Fruit fly (Drosophila melanogaster) whole organism, wandering third instar larva: ENCODE data around the gene CG31705.

ENCODE experiments used
- Abd-B ChIP-seq: fragments of >200 bp; optimal IDR thresholded peaks from 2 replicates; lab custom pipeline; 2017; ENCODE audit warnings: missing biosample characterization, missing genetic modification characterization
- CG9705 ChIP-seq: fragments of 200-800 bp; sonication (Bioruptor generic); optimal IDR thresholded peaks from 2 replicates; lab custom pipeline; 2018; ENCODE audit warnings: missing biosample characterization, mild to moderate bottlenecking, missing genetic modification characterization
- CrebA ChIP-seq: fragments of 200-800 bp; sonication (Bioruptor generic); optimal IDR thresholded peaks from 2 replicates; lab custom pipeline; 2016; ENCODE audit warnings: missing biosample characterization, mild to moderate bottlenecking, missing genetic modification characterization, borderline replicate concordance
- Dfd ChIP-seq: fragments of >200 bp; optimal IDR thresholded peaks from 2 replicates; lab custom pipeline; 2017; ENCODE audit warnings: missing biosample characterization, missing genetic modification characterization
- Dif ChIP-seq: fragments of 200-275, 200-300 bp; sonication (Bioruptor generic); optimal IDR thresholded peaks from 2 replicates; lab custom pipeline; 2018; ENCODE audit warnings: missing biosample characterization, missing genetic modification characterization; ENCODE audit not compliant: partially characterized antibody
- GATAd ChIP-seq: sonication (Bioruptor generic); optimal IDR thresholded peaks from 2 replicates; lab custom pipeline; 2016; ENCODE audit warnings: missing biosample characterization, missing genetic modification characterization
- HLH106 ChIP-seq: fragments of 200-800 bp; optimal IDR thresholded peaks from 3 replicates; lab custom pipeline; 2019; ENCODE audit warnings: missing biosample characterization, mild to moderate bottlenecking, missing genetic modification characterization, moderate library complexity
- Hr78 ChIP-seq: fragments of >200 bp; optimal IDR thresholded peaks from 2 replicates; lab custom pipeline; 2017; ENCODE audit warnings: missing biosample characterization, missing genetic modification characterization
- Hr83 ChIP-seq: fragments of 200-300 bp; sonication (Bioruptor generic); optimal IDR thresholded peaks from 2 replicates; lab custom pipeline; 2016; ENCODE audit warnings: missing biosample characterization, mild to moderate bottlenecking, missing genetic modification characterization, moderate library complexity; ENCODE audit not compliant: poor library complexity, severe bottlenecking
- Jra ChIP-seq: sonication (Bioruptor generic); optimal IDR thresholded peaks from 2 replicates; lab custom pipeline; 2016; ENCODE audit warnings: missing biosample characterization, missing genetic modification characterization
- Myc ChIP-seq: fragments of >200 bp; optimal IDR thresholded peaks from 2 replicates; lab custom pipeline; 2017
- N ChIP-seq: fragments of >200 bp; optimal IDR thresholded peaks from 2 replicates; lab custom pipeline; 2018; ENCODE audit warnings: missing biosample characterization, missing external identifiers, missing genetic modification characterization
- OdsH ChIP-seq: fragments of 200-800 bp; sonication (Bioruptor generic); optimal IDR thresholded peaks from 2 replicates; lab custom pipeline; 2016; ENCODE audit warnings: missing biosample characterization, mild to moderate bottlenecking, missing genetic modification characterization
- Sp1 ChIP-seq: fragments of 200-800 bp; sonication (Bioruptor generic); optimal IDR thresholded peaks from 3 replicates; lab custom pipeline; 2019; ENCODE audit warnings: missing biosample characterization, mild to moderate bottlenecking, missing genetic modification characterization, moderate library complexity
- Vsx2 ChIP-seq: fragments of 200-300, 225-300 bp; sonication (Bioruptor generic); optimal IDR thresholded peaks from 2 replicates; lab custom pipeline; 2018; ENCODE audit warnings: missing biosample characterization, missing genetic modification characterization; ENCODE audit not compliant: partially characterized antibody
- br ChIP-seq: fragments of 200-800 bp; sonication (Bioruptor generic); optimal IDR thresholded peaks from 2 replicates; lab custom pipeline; 2016; ENCODE audit warnings: missing biosample characterization, missing genetic modification characterization
- brk ChIP-seq: fragments of 200-800 bp; sonication (Bioruptor generic); optimal IDR thresholded peaks from 2 replicates; lab custom pipeline; 2016; ENCODE audit warnings: missing biosample characterization, mild to moderate bottlenecking, missing genetic modification characterization
- dmrt93B ChIP-seq: fragments of 200-800 bp; sonication (Bioruptor generic); optimal IDR thresholded peaks from 2 replicates; lab custom pipeline; 2018; ENCODE audit warnings: missing biosample characterization, mild to moderate bottlenecking, missing genetic modification characterization
- dsf ChIP-seq: sonication (Bioruptor generic); optimal IDR thresholded peaks from 2 replicates; lab custom pipeline; 2016; ENCODE audit warnings: missing biosample characterization, missing genetic modification characterization, borderline replicate concordance
- ey ChIP-seq: fragments of 200-800 bp; sonication (Bioruptor generic); optimal IDR thresholded peaks from 2 replicates; lab custom pipeline; 2016; ENCODE audit warnings: missing biosample characterization, missing genetic modification characterization
- foxo ChIP-seq, 2 experiments: fragments of 200-800 bp; sonication (Bioruptor generic); optimal IDR thresholded peaks; 2 replicates in 1 of 2; 3 replicates in 1 of 2; lab custom pipeline; 2016 to 2017; ENCODE audit warnings: missing biosample characterization in 2 of 2, missing genetic modification characterization in 2 of 2
- fru ChIP-seq: fragments of 200-800 bp; sonication (Bioruptor generic); optimal IDR thresholded peaks from 3 replicates; lab custom pipeline; 2016; ENCODE audit warnings: missing biosample characterization, mild to moderate bottlenecking, missing genetic modification characterization
- jim ChIP-seq: fragments of 175-275, 200-325 bp; sonication (Bioruptor generic); optimal IDR thresholded peaks from 2 replicates; lab custom pipeline; 2016; ENCODE audit warnings: missing biosample characterization, mild to moderate bottlenecking, missing genetic modification characterization
- lola ChIP-seq: fragments of >200 bp; optimal IDR thresholded peaks from 2 replicates; lab custom pipeline; 2017; ENCODE audit warnings: missing biosample characterization, missing genetic modification characterization
- psq ChIP-seq: fragments of 200-800 bp; sonication (Bioruptor generic); optimal IDR thresholded peaks from 3 replicates; lab custom pipeline; 2017; ENCODE audit warnings: missing biosample characterization, mild to moderate bottlenecking, missing genetic modification characterization, moderate library complexity
- sv ChIP-seq: fragments of 200-800 bp; sonication (Bioruptor generic); optimal IDR thresholded peaks from 3 replicates; lab custom pipeline; 2016; ENCODE audit warnings: missing biosample characterization, missing genetic modification characterization
- tai ChIP-seq: sonication (Bioruptor generic); optimal IDR thresholded peaks from 2 replicates; lab custom pipeline; 2016; ENCODE audit warnings: missing biosample characterization, missing genetic modification characterization
- woc ChIP-seq: sonication (Bioruptor generic); optimal IDR thresholded peaks from 2 replicates; lab custom pipeline; 2016; ENCODE audit warnings: missing biosample characterization, mild to moderate bottlenecking, missing genetic modification characterization

Gene CG31705

dm6 chr2L:11531520-11531919, 3.5 kb upstream of the CG31705 start, which contains the start of gene CG34162:
Gene CG34162 (plus strand): TSS chr2L:11531820.
- no peak for TF ChIP-seq Dfd (GFP tag; lab: Kevin White, UChicago)
- TF ChIP-seq Myc, result no peak
- no peak for TF ChIP-seq tai (GFP tag; lab: Kevin White, UChicago)
- TF ChIP-seq foxo (GFP tag; optimal IDR thresholded peaks at IDR 0.05; lab: Kevin White, UChicago), result no peak
- no peak for TF ChIP-seq ey (GFP tag; lab: Kevin White, UChicago)
- TF ChIP-seq N (GFP tag; lab: Kevin White, UChicago), result no peak
- no peak for TF ChIP-seq Abd-B
- TF ChIP-seq GATAd, result no peak
- TF ChIP-seq Vsx2, result no peak
- TF ChIP-seq fru (GFP tag; lab: Kevin White, UChicago), result no peak
- no peak for TF ChIP-seq sv (GFP tag; lab: Kevin White, UChicago)
- TF ChIP-seq CrebA (GFP tag; lab: Kevin White, UChicago), result no peak
- TF ChIP-seq CG9705 (GFP tag; lab: Kevin White, UChicago), result no peak
- no peak for TF ChIP-seq OdsH (GFP tag; lab: Kevin White, UChicago)
- no peak for TF ChIP-seq brk (GFP tag; lab: Kevin White, UChicago)
- TF ChIP-seq, all 38 proteins: peak for 0

DNA sequence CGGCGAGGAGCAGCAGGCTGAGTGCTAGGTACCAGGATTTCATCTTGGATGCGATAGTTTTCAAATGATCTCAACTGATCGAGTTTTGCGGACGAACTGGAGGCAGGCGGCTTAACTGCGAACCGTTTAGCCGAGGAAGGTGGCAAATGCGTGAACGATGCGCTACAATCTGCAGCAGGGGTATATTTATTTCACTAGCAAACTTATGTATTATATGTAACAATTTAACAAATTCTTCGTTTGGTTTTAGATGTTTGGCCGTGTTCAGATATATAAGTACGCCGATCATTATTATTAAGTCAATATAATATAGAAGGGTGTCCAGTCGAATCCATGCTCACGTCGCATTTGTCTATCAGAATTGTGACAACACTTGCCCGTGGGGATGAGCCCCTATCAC, 2.9 kb upstream of the CG31705 start, which contains the start of gene CG31706:
CG31706 (minus strand) TSS at position 101 of the 400 bp plus-strand sequence.
- TF ChIP-seq Hr83 (GFP tag; lab: Kevin White, UChicago) (no peak), psq (no peak), fru (GFP tag; lab: Kevin White, UChicago) (no peak), Dif (no peak), dmrt93B (GFP tag; lab: Kevin White, UChicago) (no peak), CrebA (GFP tag; lab: Kevin White, UChicago) (no peak), Vsx2 (no peak), Abd-B (no peak)

dm6 chr2L:11522676-11523075, 5.3 kb downstream of the CG31705 start, which contains the start of gene CG43153:
Gene CG43153 (minus strand): TSS chr2L:11522776.
- TF ChIP-seq Vsx2 (no peak), dsf (no peak), ey (GFP tag; lab: Kevin White, UChicago) (no peak), HLH106 (tag; lab: Kevin White, UChicago) (no peak), foxo (GFP tag; optimal IDR thresholded peaks at IDR 0.05; lab: Kevin White, UChicago) (no peak), Myc (no peak), tai (GFP tag; lab: Kevin White, UChicago) (no peak), lola (no peak), Hr83 (GFP tag; lab: Kevin White, UChicago) (no peak), Hr78 (no peak)

DNA sequence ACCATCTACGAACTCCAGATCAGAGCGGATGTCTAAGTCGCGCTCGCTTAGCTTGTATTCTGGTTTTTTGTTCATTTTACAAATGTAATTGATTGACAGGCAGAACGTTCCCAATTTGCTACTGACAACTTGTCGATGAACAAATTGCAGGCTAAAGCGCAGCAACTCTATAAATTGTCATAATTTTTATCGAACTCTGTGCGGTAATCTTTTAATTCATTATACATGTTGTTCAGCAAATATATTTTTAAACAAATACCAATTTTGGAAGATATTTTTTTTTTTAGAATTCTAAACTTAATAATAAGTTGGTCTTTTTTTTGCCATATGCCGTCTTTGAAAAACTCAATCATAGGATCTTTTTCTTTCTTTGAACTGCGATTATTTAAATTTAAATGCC, 6.8 kb downstream of the CG31705 start, which contains the start of gene CG14930:
CG14930 (minus strand) TSS at position 101 of the 400 bp plus-strand sequence.
- TF ChIP-seq N (GFP tag; lab: Kevin White, UChicago) (no peak), ey (GFP tag; lab: Kevin White, UChicago) (no peak), jim (GFP tag; lab: Kevin White, UChicago) (no peak), Abd-B (no peak), lola (no peak), Hr78 (no peak)
- TF ChIP-seq, all 38 proteins: peak for 0

DNA sequence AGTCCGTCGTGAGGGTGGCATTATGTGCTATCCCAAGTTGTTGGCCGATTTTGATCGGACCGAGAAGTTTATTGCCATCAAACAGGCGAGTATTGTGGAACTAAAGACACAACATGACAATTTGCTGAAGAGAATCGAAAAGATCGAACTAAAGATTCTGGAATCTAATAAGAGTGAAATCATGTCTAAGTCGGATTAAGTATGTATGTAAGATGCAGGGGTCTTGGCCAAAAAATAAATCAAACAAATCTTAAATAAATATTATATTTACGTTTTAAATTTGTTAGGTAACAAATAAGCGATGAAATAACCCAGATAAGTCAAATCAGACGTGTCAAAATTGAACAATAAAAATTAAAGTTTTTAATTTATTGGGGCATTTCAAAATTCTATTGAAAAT, 8.5 kb downstream of the CG31705 start, which contains the start of gene CG14929:
CG14929 (plus strand) TSS at position 301 of the 400 bp plus-strand sequence.
- TF ChIP-seq br (GFP tag; lab: Kevin White, UChicago), result no peak
- no peak for TF ChIP-seq HLH106 (tag; lab: Kevin White, UChicago)
- TF ChIP-seq woc (GFP tag; lab: Kevin White, UChicago), result no peak
- TF ChIP-seq dsf, result no peak
- TF ChIP-seq GATAd, result no peak
- no peak for TF ChIP-seq Sp1 (GFP tag; lab: Kevin White, UChicago)
- no peak for TF ChIP-seq brk (GFP tag; lab: Kevin White, UChicago)

dm6 chr2L:11516526-11517441, 11.2 kb downstream of the CG31705 start, which contains the start of the genes Dlg5 and CG4970:
Gene Dlg5 (minus strand): TSS chr2L:11517081.
Gene CG4970 (plus strand): TSS chr2L:11517391.
- TF ChIP-seq Myc (peak; percentile 58), Abd-B (peak; percentile 55), fru (GFP tag; lab: Kevin White, UChicago) (no peak), jim (GFP tag; lab: Kevin White, UChicago) (peak; percentile 40), woc (GFP tag; lab: Kevin White, UChicago) (no peak), N (GFP tag; lab: Kevin White, UChicago) (peak; percentile 75), GATAd (no peak), Jra (GFP tag; lab: Kevin White, UChicago) (peak; percentile 1)
